Worm (Caenorhabditis elegans): ENCODE results near the gene C08F1.6.

ce11 chrII:1787208-1787607 is 779 bp downstream of the C08F1.6 start:
- no peak for TF ChIP-seq lsy-2 (tag; optimal IDR thresholded peaks at IDR 0.05)
- TF ChIP-seq hlh-17 (GFP tag; optimal IDR thresholded peaks at IDR 0.05; ENCODE audit: borderline replicate concordance), result no peak
- TF ChIP-seq jun-1 (tag; optimal IDR thresholded peaks at IDR 0.05), result no peak
- no peak for TF ChIP-seq sox-4 (tag; optimal IDR thresholded peaks at IDR 0.05)
- no peak for TF ChIP-seq nhr-90 (tag; optimal IDR thresholded peaks at IDR 0.05; ENCODE audit: poor library complexity)
- TF ChIP-seq mep-1 (tag; optimal IDR thresholded peaks at IDR 0.05), result no peak
- no peak for TF ChIP-seq pqm-1 (tag; optimal IDR thresholded peaks at IDR 0.05)
- TF ChIP-seq pag-3 (tag; optimal IDR thresholded peaks at IDR 0.05; ENCODE audit: borderline replicate concordance, insufficient read depth), result no peak

Measured in whole organism, L1 larva.